Fruit fly (Drosophila melanogaster) whole organism, embryonic: ENCODE measurements around the gene Tfb4.
A peak's percentile ranks its signal among the peaks of the same experiment; 100 is the strongest.

ENCODE experiments used
- CG10366 ChIP-seq: fragments of 200-800 bp; sonication (Bioruptor generic); IDR thresholded peaks from 2 replicates; pipeline ENCODE4 v1.3.6; 2022; ENCODE audit warnings: missing biosample characterization, missing genetic modification characterization
- CG13424 ChIP-seq: fragments of 200-800 bp; sonication (Bioruptor generic); optimal IDR thresholded peaks from 2 replicates; lab custom pipeline; 2019; ENCODE audit warnings: missing biosample characterization, mild to moderate bottlenecking, missing genetic modification characterization, moderate library complexity
- CG16863 ChIP-seq: fragments of 200-800 bp; sonication (Bioruptor generic); optimal IDR thresholded peaks from 3 replicates; lab custom pipeline; 2016; ENCODE audit warnings: missing biosample characterization, missing genetic modification characterization
- CG17385 ChIP-seq: fragments of 200-800 bp; sonication (Bioruptor generic); optimal IDR thresholded peaks from 3 replicates; lab custom pipeline; 2018; ENCODE audit warnings: missing biosample characterization, mild to moderate bottlenecking, missing genetic modification characterization
- CG17912 ChIP-seq: fragments of 200-800 bp; sonication (Bioruptor generic); optimal IDR thresholded peaks from 2 replicates; lab custom pipeline; 2018; ENCODE audit warnings: missing biosample characterization, mild to moderate bottlenecking, missing genetic modification characterization
- CG18764 ChIP-seq: fragments of 200-800 bp; sonication (Bioruptor generic); optimal IDR thresholded peaks from 3 replicates; lab custom pipeline; 2016; ENCODE audit warnings: missing biosample characterization, missing genetic modification characterization
- CG2120 ChIP-seq: fragments of 200-800 bp; sonication (Bioruptor generic); optimal IDR thresholded peaks from 3 replicates; lab custom pipeline; 2016; ENCODE audit warnings: missing biosample characterization, missing genetic modification characterization
- CG2129 ChIP-seq: fragments of 200-800 bp; sonication (Bioruptor generic); IDR thresholded peaks from 2 replicates; pipeline ENCODE4 v1.3.6; 2022; ENCODE audit warnings: missing biosample characterization, missing genetic modification characterization; ENCODE audit not compliant: partially characterized antibody
- CG5953 ChIP-seq: fragments of 200-800 bp; sonication (Bioruptor generic); IDR thresholded peaks from 2 replicates; pipeline ENCODE4 v1.3.6; 2022; ENCODE audit warnings: missing biosample characterization, missing genetic modification characterization
- CG6765 ChIP-seq: fragments of 200-800 bp; sonication (Bioruptor generic); optimal IDR thresholded peaks from 3 replicates; lab custom pipeline; 2017; ENCODE audit warnings: missing biosample characterization, mild to moderate bottlenecking, missing genetic modification characterization
- CG7271 ChIP-seq: fragments of 200-800 bp; sonication (Bioruptor generic); optimal IDR thresholded peaks from 2 replicates; lab custom pipeline; 2018; ENCODE audit warnings: missing biosample characterization, mild to moderate bottlenecking, missing genetic modification characterization, moderate library complexity
- CG7987 ChIP-seq: fragments of 200-800 bp; sonication (Bioruptor generic); optimal IDR thresholded peaks from 2 replicates; lab custom pipeline; 2018; ENCODE audit warnings: missing biosample characterization, mild to moderate bottlenecking, missing genetic modification characterization, moderate library complexity
- CG9932 ChIP-seq: fragments of 200-800 bp; sonication (Bioruptor generic); IDR thresholded peaks from 2 replicates; pipeline ENCODE4 v1.3.6; 2022; ENCODE audit warnings: missing biosample characterization, missing genetic modification characterization
- CoRest ChIP-seq: fragments of 200-800 bp; sonication (Bioruptor generic); optimal IDR thresholded peaks from 3 replicates; lab custom pipeline; 2018; ENCODE audit warnings: missing biosample characterization, mild to moderate bottlenecking, missing genetic modification characterization, moderate library complexity
- D19A ChIP-seq: fragments of 200-800 bp; optimal IDR thresholded peaks from 3 replicates; lab custom pipeline; 2019; ENCODE audit warnings: missing biosample characterization, mild to moderate bottlenecking, missing genetic modification characterization, moderate library complexity
- Dad ChIP-seq: fragments of 200-800 bp; sonication (Bioruptor generic); optimal IDR thresholded peaks from 3 replicates; lab custom pipeline; 2016; ENCODE audit warnings: missing biosample characterization, missing genetic modification characterization
- Dbx ChIP-seq: fragments of 200-800 bp; sonication (Bioruptor generic); IDR thresholded peaks from 3 replicates; pipeline ENCODE4 v1.3.6; 2022; ENCODE audit warnings: missing biosample characterization, missing genetic modification characterization
- Deaf1 ChIP-seq: fragments of 200-800 bp; optimal IDR thresholded peaks from 3 replicates; lab custom pipeline; 2019; ENCODE audit warnings: missing biosample characterization, mild to moderate bottlenecking, missing genetic modification characterization, moderate library complexity
- Ets97D ChIP-seq: fragments of 200-800 bp; sonication (Bioruptor generic); optimal IDR thresholded peaks from 3 replicates; lab custom pipeline; 2016; ENCODE audit warnings: missing biosample characterization, missing genetic modification characterization
- H2.0 ChIP-seq: fragments of 200-800 bp; sonication (Bioruptor generic); IDR thresholded peaks from 2 replicates; pipeline ENCODE4 v1.3.6; 2022; ENCODE audit warnings: missing biosample characterization, missing genetic modification characterization
- HLH3B ChIP-seq: fragments of 200-800 bp; sonication (Bioruptor generic); IDR thresholded peaks from 2 replicates; pipeline ENCODE4 v1.3.6; 2022; ENCODE audit warnings: missing biosample characterization, missing genetic modification characterization
- HmgD ChIP-seq: fragments of 200-800 bp; sonication (Bioruptor generic); optimal IDR thresholded peaks from 3 replicates; lab custom pipeline; 2016; ENCODE audit warnings: missing biosample characterization, missing genetic modification characterization
- Jarid2 ChIP-seq: fragments of 200-800 bp; sonication (Bioruptor generic); optimal IDR thresholded peaks from 3 replicates; lab custom pipeline; 2017; ENCODE audit warnings: mild to moderate bottlenecking, missing biosample characterization, missing genetic modification reagents, missing genetic modification characterization
- Side ChIP-seq: fragments of 200-800 bp; sonication (Bioruptor generic); optimal IDR thresholded peaks from 2 replicates; lab custom pipeline; 2016; ENCODE audit warnings: missing biosample characterization, missing genetic modification characterization
- Ssrp ChIP-seq: fragments of 200-800 bp; sonication (Bioruptor generic); optimal IDR thresholded peaks from 2 replicates; lab custom pipeline; 2018; ENCODE audit warnings: missing biosample characterization, mild to moderate bottlenecking, missing genetic modification characterization, moderate library complexity
- ab ChIP-seq: fragments of 200-800 bp; sonication (Bioruptor generic); optimal IDR thresholded peaks from 2 replicates; lab custom pipeline; 2016; ENCODE audit warnings: missing biosample characterization, missing genetic modification characterization
- bowl ChIP-seq: fragments of 200-800 bp; sonication (Bioruptor generic); IDR thresholded peaks from 2 replicates; pipeline ENCODE4 v1.3.6; 2022; ENCODE audit warnings: missing biosample characterization, missing genetic modification characterization
- bsh ChIP-seq, 2 experiments: fragments of 200-800 bp; sonication (Bioruptor generic); optimal IDR thresholded peaks; 2 replicates each; lab custom pipeline; 2017 to 2018; ENCODE audit warnings: mild to moderate bottlenecking in 2 of 2, missing biosample characterization in 2 of 2, missing genetic modification characterization in 2 of 2, moderate library complexity in 1 of 2
- chinmo ChIP-seq: fragments of 200-800 bp; sonication (Bioruptor generic); IDR thresholded peaks from 4 replicates; pipeline ENCODE4 v1.3.6; 2022; ENCODE audit warnings: missing biosample characterization, missing genetic modification characterization; ENCODE audit not compliant: partially characterized antibody
- croc ChIP-seq: fragments of 200-800 bp; sonication (Bioruptor generic); conservative IDR thresholded peaks from 3 replicates; pipeline ENCODE4 v1.3.6; 2022; ENCODE audit warnings: missing biosample characterization, missing genetic modification characterization
- dan ChIP-seq: fragments of 200-800 bp; sonication (Bioruptor generic); IDR thresholded peaks from 2 replicates; pipeline ENCODE4 v1.3.6; 2022; ENCODE audit warnings: missing biosample characterization, missing genetic modification characterization
- dm ChIP-seq: fragments of 200-800 bp; sonication (Bioruptor generic); optimal IDR thresholded peaks from 3 replicates; lab custom pipeline; 2016; ENCODE audit warnings: missing biosample characterization, missing genetic modification characterization
- exex ChIP-seq: fragments of 200-800 bp; sonication (Bioruptor generic); optimal IDR thresholded peaks from 4 replicates; lab custom pipeline; 2018; ENCODE audit warnings: missing biosample characterization, mild to moderate bottlenecking, missing genetic modification characterization, moderate library complexity
- fd96Cb ChIP-seq: fragments of 200-800 bp; sonication (Bioruptor generic); optimal IDR thresholded peaks from 2 replicates; lab custom pipeline; 2018; ENCODE audit warnings: missing biosample characterization, mild to moderate bottlenecking, missing genetic modification characterization, moderate library complexity
- fru ChIP-seq: fragments of >200 bp; optimal IDR thresholded peaks from 2 replicates; lab custom pipeline; 2017
- gsb ChIP-seq: fragments of 200-800 bp; sonication (Bioruptor generic); IDR thresholded peaks from 2 replicates; pipeline ENCODE4 v1.3.6; 2022; ENCODE audit warnings: missing biosample characterization, missing genetic modification characterization
- gsb-n ChIP-seq: fragments of 200-800 bp; sonication (Bioruptor generic); optimal IDR thresholded peaks from 3 replicates; lab custom pipeline; 2018; ENCODE audit warnings: missing biosample characterization, mild to moderate bottlenecking, missing genetic modification characterization
- hb ChIP-seq: fragments of 200-800 bp; sonication (Bioruptor generic); IDR thresholded peaks from 3 replicates; pipeline ENCODE4 v1.3.6; 2022; ENCODE audit warnings: missing biosample characterization, missing genetic modification characterization; ENCODE audit not compliant: partially characterized antibody
- lbe ChIP-seq: fragments of 200-800 bp; sonication (Bioruptor generic); optimal IDR thresholded peaks from 2 replicates; lab custom pipeline; 2016; ENCODE audit warnings: missing biosample characterization, mild to moderate bottlenecking, missing genetic modification characterization
- mam ChIP-seq: fragments of 200-800 bp; sonication (Bioruptor generic); optimal IDR thresholded peaks from 3 replicates; lab custom pipeline; 2016; ENCODE audit warnings: missing biosample characterization, missing genetic modification characterization
- onecut ChIP-seq: fragments of 200-800 bp; sonication (Bioruptor generic); IDR thresholded peaks from 2 replicates; pipeline ENCODE4 v1.3.6; 2022; ENCODE audit warnings: missing biosample characterization, missing genetic modification characterization
- phol ChIP-seq: fragments of 200-800 bp; sonication (Bioruptor generic); optimal IDR thresholded peaks from 3 replicates; lab custom pipeline; 2018; ENCODE audit warnings: missing biosample characterization, mild to moderate bottlenecking, missing genetic modification characterization, moderate library complexity
- pum ChIP-seq: fragments of 200-800 bp; sonication (Bioruptor generic); optimal IDR thresholded peaks from 2 replicates; lab custom pipeline; 2016; ENCODE audit warnings: missing biosample characterization, missing genetic modification characterization
- run ChIP-seq: fragments of 200-800 bp; sonication (Bioruptor generic); optimal IDR thresholded peaks from 3 replicates; lab custom pipeline; 2018; ENCODE audit warnings: missing biosample characterization, mild to moderate bottlenecking, missing genetic modification characterization
- so ChIP-seq: fragments of 200-800 bp; sonication (Bioruptor generic); IDR thresholded peaks from 3 replicates; pipeline ENCODE4 v1.3.6; 2022; ENCODE audit warnings: missing biosample characterization, missing genetic modification characterization
- tap ChIP-seq: fragments of 200-800 bp; optimal IDR thresholded peaks from 3 replicates; lab custom pipeline; 2019; ENCODE audit warnings: missing biosample characterization, mild to moderate bottlenecking, missing genetic modification characterization, moderate library complexity
- ttk ChIP-seq: fragments of 200-800 bp; sonication (Bioruptor generic); IDR thresholded peaks from 2 replicates; pipeline ENCODE4 v2.1.2; 2022; ENCODE audit warnings: missing biosample characterization, missing genetic modification characterization
- unc-4 ChIP-seq: fragments of 200-800 bp; sonication (Bioruptor generic); IDR thresholded peaks from 2 replicates; pipeline ENCODE4 v1.3.6; 2022; ENCODE audit warnings: missing biosample characterization, missing genetic modification characterization; ENCODE audit not compliant: partially characterized antibody
- usp ChIP-seq: fragments of >200 bp; optimal IDR thresholded peaks from 2 replicates; lab custom pipeline; 2017; ENCODE audit warnings: missing biosample characterization, missing genetic modification characterization
- vnd ChIP-seq: fragments of 200-800 bp; sonication (Bioruptor generic); IDR thresholded peaks from 3 replicates; pipeline ENCODE4 v1.3.6; 2022; ENCODE audit warnings: missing biosample characterization, missing genetic modification characterization; ENCODE audit not compliant: partially characterized antibody

The Tfb4 gene

dm6 chr2L:1123078-1123818 lies 27.2 kb downstream of the Tfb4 start (continued):
- no peak for TF ChIP-seq CG7987 (GFP tag; lab: Kevin White, UChicago)
- no peak for TF ChIP-seq CG2129
- TF ChIP-seq CG2120 (GFP tag; lab: Kevin White, UChicago): no peak
- TF ChIP-seq unc-4: no peak
- TF ChIP-seq dm (GFP tag; lab: Kevin White, UChicago): no peak
- no peak for TF ChIP-seq fru (lab: Kevin White, UChicago)
- TF ChIP-seq chinmo: no peak
- TF ChIP-seq Dad (GFP tag; lab: Kevin White, UChicago): no peak
- no peak for TF ChIP-seq CG10366 (GFP tag; lab: Robert Waterston, UW)
- TF ChIP-seq fd96Cb (tag; lab: Kevin White, UChicago): peak; percentile 29
- no peak for TF ChIP-seq bowl (GFP tag; lab: Robert Waterston, UW)
- TF ChIP-seq ttk: no peak
- no peak for TF ChIP-seq lbe
- TF ChIP-seq CG13424 (tag; lab: Kevin White, UChicago): peak; percentile 34
- TF ChIP-seq Side (GFP tag; lab: Kevin White, UChicago): no peak
- peak; percentile 20 for TF ChIP-seq CG17385 (GFP tag; lab: Kevin White, UChicago)
- 0 out of 2 replicates have a peak, but pooled peaks have one; percentile 16 for TF ChIP-seq H2.0
- no peak for TF ChIP-seq onecut (GFP tag; lab: Robert Waterston, UW)
- peak; percentile 14 for TF ChIP-seq exex (tag; lab: Kevin White, UChicago)
- TF ChIP-seq vnd (GFP tag; lab: Robert Waterston, UW): no peak
- no peak for TF ChIP-seq dan (GFP tag; lab: Robert Waterston, UW)
- no peak for TF ChIP-seq CG9932
- peak; percentile 61 for TF ChIP-seq D19A (tag; lab: Kevin White, UChicago)
- no peak for TF ChIP-seq so
- no peak for TF ChIP-seq croc (GFP tag; lab: Robert Waterston, UW)
- peak; percentile 45 for TF ChIP-seq CG18764 (GFP tag; lab: Kevin White, UChicago)
- TF ChIP-seq bsh (GFP tag; optimal IDR thresholded peaks at IDR 0.05; lab: Kevin White, UChicago): peak in 1 of 2 experiments; percentile 83
- TF ChIP-seq Ets97D (GFP tag; lab: Kevin White, UChicago): no peak
- no peak for TF ChIP-seq Ssrp
- TF ChIP-seq HLH3B (GFP tag; lab: Robert Waterston, UW): no peak
- peak; percentile 22 for TF ChIP-seq phol (tag; lab: Kevin White, UChicago)
- peak; percentile 47 for TF ChIP-seq tap (tag; lab: Kevin White, UChicago)
- TF ChIP-seq hb (GFP tag; lab: Robert Waterston, UW): no peak
- no peak for TF ChIP-seq usp
- no peak for TF ChIP-seq CG6765 (GFP tag; lab: Kevin White, UChicago)
- no peak for TF ChIP-seq Deaf1 (tag; lab: Kevin White, UChicago)
- peak; percentile 5 for TF ChIP-seq run (tag; lab: Kevin White, UChicago)
- TF ChIP-seq pum (GFP tag; lab: Kevin White, UChicago): no peak
- no peak for TF ChIP-seq gsb (GFP tag; lab: Robert Waterston, UW)
- no peak for TF ChIP-seq ab (GFP tag; lab: Kevin White, UChicago)
- TF ChIP-seq Dbx (GFP tag; lab: Robert Waterston, UW): no peak
- TF ChIP-seq CoRest (tag; lab: Kevin White, UChicago): peak; percentile 34
- TF ChIP-seq mam (GFP tag; lab: Kevin White, UChicago): no peak
- TF ChIP-seq HmgD (GFP tag; lab: Kevin White, UChicago): no peak
- no peak for TF ChIP-seq CG16863 (GFP tag; lab: Kevin White, UChicago)
- peak; percentile 4 for TF ChIP-seq Jarid2 (GFP tag; lab: Kevin White, UChicago)
- no peak for TF ChIP-seq CG17912 (GFP tag; lab: Kevin White, UChicago)
- TF ChIP-seq CG7271: peak; percentile 59
- TF ChIP-seq CG5953 (GFP tag; lab: Robert Waterston, UW): no peak
- TF ChIP-seq gsb-n (tag; lab: Kevin White, UChicago): peak; percentile 82
